Worm (Caenorhabditis elegans) whole organism, L4 larva: ENCODE results near the gene F22E5.1.
"Not testable (repeated sequence)": the region's sequence is repeated elsewhere in the genome, so short reads cannot be mapped to it uniquely, and the experiment has no call there.

Source experiments
- Y48G9A.11 ChIP-seq: fragments of 200-800 bp; sonication (Bioruptor generic); IDR thresholded peaks from 2 replicates; pipeline ENCODE4 v1.3.6; 2022; ENCODE audit warnings: missing genetic modification reagents, missing genetic modification characterization, missing compliant biosample characterization
- Y75B8A.6 ChIP-seq: fragments of 200-800 bp; sonication (Bioruptor generic); IDR thresholded peaks from 2 replicates; pipeline ENCODE4 v1.3.6; 2022; ENCODE audit warnings: missing genetic modification reagents, missing genetic modification characterization, missing compliant biosample characterization
- egl-43 ChIP-seq: fragments of 200-800 bp; sonication (Bioruptor generic); IDR thresholded peaks from 2 replicates; pipeline ENCODE4 v1.3.6; 2022; ENCODE audit warnings: missing genetic modification reagents, missing genetic modification characterization, missing compliant biosample characterization
- lin-39 ChIP-seq: fragments of 150-350 bp; optimal IDR thresholded peaks from 2 replicates; lab custom pipeline; 2014; ENCODE audit warnings: missing biosample characterization, missing genetic modification reagents, missing genetic modification characterization

DNA sequence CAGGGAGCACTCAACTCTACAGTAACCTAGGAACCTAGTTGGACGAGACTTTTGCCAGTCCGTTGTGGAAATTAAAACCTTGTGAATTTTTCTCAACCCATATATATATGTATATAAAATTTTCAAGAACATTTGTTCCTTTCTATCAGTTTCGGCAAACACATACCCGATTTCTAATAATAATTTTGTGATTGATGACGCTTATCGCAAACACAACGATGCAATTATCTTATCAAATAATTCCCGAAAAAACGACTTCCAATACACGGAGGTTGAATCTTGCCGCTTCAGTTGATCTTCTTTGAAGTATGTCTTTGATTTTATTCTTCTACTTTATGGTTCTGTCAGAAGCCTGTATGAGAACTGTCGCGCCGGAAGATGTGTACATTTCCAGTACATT is 8.5 kb upstream of the F22E5.1 start, which contains the start of gene F22E5.2:
- not testable (repeated sequence) for TF ChIP-seq egl-43 (GFP tag; lab: Robert Waterston, UW); Y48G9A.11 (GFP tag; lab: Robert Waterston, UW); lin-39 (tag; lab: Kevin White, UChicago); Y75B8A.6
